Worm (Caenorhabditis elegans): Measurements from ENCODE around the gene mrck-1.
A peak's percentile ranks its signal among the peaks of the same experiment; 100 is the strongest.

ce11 chrV:6229457-6229949, 37.6 kb downstream of the mrck-1 start:
- TF ChIP-seq efl-1 (GFP tag; optimal IDR thresholded peaks at IDR 0.05) (no peak), nhr-179 (tag; optimal IDR thresholded peaks at IDR 0.05) (no peak), F55B11.4 (tag; optimal IDR thresholded peaks at IDR 0.05; ENCODE audit: borderline replicate concordance, insufficient read depth) (no peak), F37B4.10 (GFP tag; IDR thresholded peaks at IDR 0.05) (no peak), tbp1 (GFP tag; optimal IDR thresholded peaks at IDR 0.05) (peak; percentile 39)
